Fruit fly (Drosophila melanogaster) whole organism, embryonic: ENCODE results near the gene CG42676.

Source experiments
- B-H1 ChIP-seq: fragments of 200-800 bp; sonication (Bioruptor generic); IDR thresholded peaks from 3 replicates; pipeline ENCODE4 v1.3.6; 2022; ENCODE audit warnings: missing biosample characterization, missing genetic modification characterization
- CG10274 ChIP-seq: fragments of 200-800 bp; sonication (Bioruptor generic); optimal IDR thresholded peaks from 3 replicates; lab custom pipeline; 2017; ENCODE audit warnings: missing biosample characterization, mild to moderate bottlenecking, missing genetic modification characterization
- CG10321 ChIP-seq: fragments of 200-800 bp; sonication (Bioruptor generic); IDR thresholded peaks from 2 replicates; pipeline ENCODE4 v1.3.6; 2022; ENCODE audit warnings: missing biosample characterization, missing genetic modification characterization
- CG11723 ChIP-seq: fragments of 200-800 bp; sonication (Bioruptor generic); optimal IDR thresholded peaks from 2 replicates; lab custom pipeline; 2017; ENCODE audit warnings: missing biosample characterization, mild to moderate bottlenecking, missing genetic modification characterization
- CG12071 ChIP-seq: fragments of 200-800 bp; sonication (Bioruptor generic); optimal IDR thresholded peaks from 3 replicates; lab custom pipeline; 2018; ENCODE audit warnings: missing biosample characterization, mild to moderate bottlenecking, missing genetic modification characterization
- CG13894 ChIP-seq: fragments of 200-800 bp; sonication (Bioruptor generic); optimal IDR thresholded peaks from 3 replicates; lab custom pipeline; 2018; ENCODE audit warnings: missing biosample characterization, mild to moderate bottlenecking, missing genetic modification characterization, moderate library complexity
- CG17359 ChIP-seq: fragments of 200-800 bp; sonication (Bioruptor generic); optimal IDR thresholded peaks from 3 replicates; lab custom pipeline; 2018; ENCODE audit warnings: missing biosample characterization, mild to moderate bottlenecking, missing genetic modification characterization, moderate library complexity
- CG18619 ChIP-seq: fragments of 200-800 bp; sonication (Bioruptor generic); optimal IDR thresholded peaks from 3 replicates; lab custom pipeline; 2017; ENCODE audit warnings: missing biosample characterization, mild to moderate bottlenecking, missing genetic modification characterization
- CG2202 ChIP-seq: fragments of 200-800 bp; sonication (Bioruptor generic); optimal IDR thresholded peaks from 2 replicates; lab custom pipeline; 2018; ENCODE audit warnings: missing biosample characterization, mild to moderate bottlenecking, missing genetic modification characterization
- CG30431 ChIP-seq: fragments of 200-800 bp; sonication (Bioruptor generic); optimal IDR thresholded peaks from 2 replicates; lab custom pipeline; 2017; ENCODE audit warnings: missing biosample characterization, missing genetic modification characterization
- CG43689 ChIP-seq: fragments of 200-800 bp; sonication (Bioruptor generic); IDR thresholded peaks from 2 replicates; pipeline ENCODE4 v1.3.6; 2022; ENCODE audit warnings: missing biosample characterization, missing genetic modification characterization
- CG4424 ChIP-seq: fragments of 200-800 bp; sonication (Bioruptor generic); optimal IDR thresholded peaks from 3 replicates; lab custom pipeline; 2016; ENCODE audit warnings: missing biosample characterization, missing genetic modification characterization
- CG4820 ChIP-seq: fragments of 200-800 bp; sonication (Bioruptor generic); optimal IDR thresholded peaks from 3 replicates; lab custom pipeline; 2016; ENCODE audit warnings: missing biosample characterization, missing genetic modification characterization
- CG6683 ChIP-seq: fragments of 200-800 bp; sonication (Bioruptor generic); optimal IDR thresholded peaks from 2 replicates; lab custom pipeline; 2017; ENCODE audit warnings: missing biosample characterization, mild to moderate bottlenecking, missing genetic modification characterization, missing genetic modification reagents
- CG7556 ChIP-seq: fragments of 200-800 bp; sonication (Bioruptor generic); optimal IDR thresholded peaks from 2 replicates; lab custom pipeline; 2017; ENCODE audit warnings: missing biosample characterization, mild to moderate bottlenecking, missing genetic modification characterization
- CG8388 ChIP-seq: fragments of 200-800 bp; sonication (Bioruptor generic); optimal IDR thresholded peaks from 2 replicates; lab custom pipeline; 2019; ENCODE audit warnings: missing biosample characterization, mild to moderate bottlenecking, missing genetic modification characterization, moderate library complexity
- CG8924 ChIP-seq: fragments of 200-800 bp; optimal IDR thresholded peaks from 3 replicates; lab custom pipeline; 2019; ENCODE audit warnings: missing biosample characterization, mild to moderate bottlenecking, missing genetic modification characterization, moderate library complexity
- CG9797 ChIP-seq: fragments of 200-800 bp; sonication (Bioruptor generic); optimal IDR thresholded peaks from 3 replicates; lab custom pipeline; 2018; ENCODE audit warnings: missing biosample characterization, mild to moderate bottlenecking, missing genetic modification characterization
- CG9817 ChIP-seq: fragments of 200-800 bp; sonication (Bioruptor generic); optimal IDR thresholded peaks from 2 replicates; lab custom pipeline; 2018; ENCODE audit warnings: missing biosample characterization, mild to moderate bottlenecking, missing genetic modification characterization, moderate library complexity
- CG9932 ChIP-seq: fragments of 200-800 bp; sonication (Bioruptor generic); IDR thresholded peaks from 2 replicates; pipeline ENCODE4 v1.3.6; 2022; ENCODE audit warnings: missing biosample characterization, missing genetic modification characterization
- D19A ChIP-seq: fragments of 200-800 bp; optimal IDR thresholded peaks from 3 replicates; lab custom pipeline; 2019; ENCODE audit warnings: missing biosample characterization, mild to moderate bottlenecking, missing genetic modification characterization, moderate library complexity
- E2f1 ChIP-seq: fragments of 200-800 bp; sonication (Bioruptor generic); IDR thresholded peaks from 2 replicates; pipeline ENCODE4 v1.3.6; 2022; ENCODE audit warnings: missing biosample characterization, missing genetic modification characterization
- Elba2 ChIP-seq: fragments of 200-800 bp; sonication (Bioruptor generic); optimal IDR thresholded peaks from 3 replicates; lab custom pipeline; 2016; ENCODE audit warnings: missing biosample characterization, missing genetic modification characterization
- Pdp1 ChIP-seq, 2 experiments: fragments of 200-800 bp; sonication (Bioruptor generic); optimal IDR thresholded peaks; 3 replicates each; lab custom pipeline; 2016; ENCODE audit warnings: missing biosample characterization in 2 of 2, missing genetic modification characterization in 2 of 2, mild to moderate bottlenecking in 1 of 2, moderate library complexity in 1 of 2
- Vsx1 ChIP-seq: fragments of 200-800 bp; sonication (Bioruptor generic); optimal IDR thresholded peaks from 2 replicates; lab custom pipeline; 2017; ENCODE audit warnings: missing biosample characterization, mild to moderate bottlenecking, missing genetic modification characterization, missing genetic modification reagents
- Xbp1 ChIP-seq: fragments of 200-800 bp; sonication (Bioruptor generic); optimal IDR thresholded peaks from 3 replicates; lab custom pipeline; 2016; ENCODE audit warnings: missing biosample characterization, mild to moderate bottlenecking, missing genetic modification characterization
- bcd ChIP-seq: fragments of 200-800 bp; sonication (Bioruptor generic); optimal IDR thresholded peaks from 2 replicates; lab custom pipeline; 2017; ENCODE audit warnings: missing biosample characterization, mild to moderate bottlenecking, missing genetic modification characterization
- bigmax ChIP-seq: fragments of 200-800 bp; sonication (Bioruptor generic); optimal IDR thresholded peaks from 2 replicates; lab custom pipeline; 2018; ENCODE audit warnings: missing biosample characterization, mild to moderate bottlenecking, missing genetic modification characterization
- br ChIP-seq: fragments of >200 bp; optimal IDR thresholded peaks from 2 replicates; lab custom pipeline; 2017
- corto ChIP-seq: fragments of 200-800 bp; sonication (Bioruptor generic); optimal IDR thresholded peaks from 2 replicates; lab custom pipeline; 2016; ENCODE audit warnings: missing biosample characterization, mild to moderate bottlenecking, missing genetic modification characterization, moderate library complexity
- dmrt99B ChIP-seq: fragments of 200-800 bp; sonication (Bioruptor generic); optimal IDR thresholded peaks from 2 replicates; lab custom pipeline; 2018; ENCODE audit warnings: missing biosample characterization, mild to moderate bottlenecking, missing genetic modification characterization, moderate library complexity
- exex ChIP-seq: fragments of 200-800 bp; sonication (Bioruptor generic); optimal IDR thresholded peaks from 4 replicates; lab custom pipeline; 2018; ENCODE audit warnings: missing biosample characterization, mild to moderate bottlenecking, missing genetic modification characterization, moderate library complexity
- fd64A ChIP-seq: fragments of 200-800 bp; sonication (Bioruptor generic); optimal IDR thresholded peaks from 3 replicates; lab custom pipeline; 2018; ENCODE audit warnings: missing biosample characterization, mild to moderate bottlenecking, missing genetic modification characterization
- fu2 ChIP-seq: fragments of 200-800 bp; sonication (Bioruptor generic); optimal IDR thresholded peaks from 2 replicates; lab custom pipeline; 2016; ENCODE audit warnings: missing biosample characterization, missing genetic modification characterization
- gem ChIP-seq: fragments of 200-800 bp; sonication (Bioruptor generic); optimal IDR thresholded peaks from 2 replicates; lab custom pipeline; 2019; ENCODE audit warnings: missing biosample characterization, mild to moderate bottlenecking, missing genetic modification characterization, moderate library complexity
- hb ChIP-seq: fragments of 200-800 bp; sonication (Bioruptor generic); IDR thresholded peaks from 3 replicates; pipeline ENCODE4 v1.3.6; 2022; ENCODE audit warnings: missing biosample characterization, missing genetic modification characterization; ENCODE audit not compliant: partially characterized antibody
- hbn ChIP-seq: fragments of 200-800 bp; sonication (Bioruptor generic); IDR thresholded peaks from 2 replicates; pipeline ENCODE4 v1.3.6; 2022; ENCODE audit warnings: missing biosample characterization, missing genetic modification characterization; ENCODE audit not compliant: partially characterized antibody
- jumu ChIP-seq: fragments of 200-800 bp; sonication (Bioruptor generic); optimal IDR thresholded peaks from 3 replicates; lab custom pipeline; 2016; ENCODE audit warnings: missing biosample characterization, missing genetic modification characterization
- lab ChIP-seq: fragments of 200-800 bp; sonication (Bioruptor generic); optimal IDR thresholded peaks from 3 replicates; lab custom pipeline; 2017; ENCODE audit warnings: missing biosample characterization, missing genetic modification characterization, mild to moderate bottlenecking, moderate library complexity, missing genetic modification reagents
- lbe ChIP-seq: fragments of 200-800 bp; sonication (Bioruptor generic); optimal IDR thresholded peaks from 2 replicates; lab custom pipeline; 2016; ENCODE audit warnings: missing biosample characterization, mild to moderate bottlenecking, missing genetic modification characterization
- lilli ChIP-seq: fragments of 200-800 bp; sonication (Bioruptor generic); optimal IDR thresholded peaks from 3 replicates; lab custom pipeline; 2016; ENCODE audit warnings: missing biosample characterization, missing genetic modification characterization
- lola ChIP-seq, 3 experiments: fragments of >200 bp in 2 of 3; fragments of 200-800 bp in 1 of 3; sonication (Bioruptor generic) in 1 of 3; optimal IDR thresholded peaks; 2 replicates each; lab custom pipeline; 2017 to 2019; ENCODE audit warnings: missing biosample characterization in 3 of 3, missing genetic modification characterization in 3 of 3, mild to moderate bottlenecking in 1 of 3, moderate library complexity in 1 of 3
- nmo ChIP-seq: fragments of 200-800 bp; sonication (Bioruptor generic); optimal IDR thresholded peaks from 2 replicates; lab custom pipeline; 2018; ENCODE audit warnings: missing biosample characterization, mild to moderate bottlenecking, missing genetic modification characterization, moderate library complexity
- pan ChIP-seq, 4 experiments: fragments of >200 bp in 3 of 4; fragments of 200-800 bp in 1 of 4; sonication (Bioruptor generic) in 1 of 4; optimal IDR thresholded peaks in 3 of 4; IDR thresholded peaks in 1 of 4; 2 replicates each; pipeline versions ENCODE4 v1.3.6 to Lab custom; 2017 to 2022; ENCODE audit warnings: missing biosample characterization in 2 of 4, missing genetic modification characterization in 2 of 4, mixed read lengths in 1 of 4
- sima ChIP-seq: fragments of 200-800 bp; sonication (Bioruptor generic); optimal IDR thresholded peaks from 2 replicates; lab custom pipeline; 2016; ENCODE audit warnings: missing biosample characterization, missing genetic modification characterization
- usp ChIP-seq: fragments of >200 bp; optimal IDR thresholded peaks from 2 replicates; lab custom pipeline; 2017; ENCODE audit warnings: missing biosample characterization, missing genetic modification characterization
- vnd ChIP-seq: fragments of 200-800 bp; sonication (Bioruptor generic); IDR thresholded peaks from 3 replicates; pipeline ENCODE4 v1.3.6; 2022; ENCODE audit warnings: missing biosample characterization, missing genetic modification characterization; ENCODE audit not compliant: partially characterized antibody

Gene CG42676

dm6 chr3L:1774713-1775648 lies 27.9 kb upstream of the CG42676 start, which contains the start of the genes CG13933 and PolD2 (continued):
- TF ChIP-seq CG12071: no peak
- TF ChIP-seq Vsx1 (GFP tag; lab: Kevin White, UChicago): no peak
- TF ChIP-seq lola (GFP tag; optimal IDR thresholded peaks at IDR 0.05; lab: Kevin White, UChicago): peak in 1 of 3 experiments; percentile 98
- peak; percentile 94 for TF ChIP-seq lilli (GFP tag; lab: Kevin White, UChicago)
- TF ChIP-seq B-H1: peak; percentile 97
- peak; percentile 97 for TF ChIP-seq CG18619
- no peak for TF ChIP-seq usp (GFP tag; lab: Kevin White, UChicago)
- peak; percentile 72 for TF ChIP-seq fu2 (GFP tag; lab: Kevin White, UChicago)
- peak; percentile 92 for TF ChIP-seq lab (GFP tag; lab: Kevin White, UChicago)
- no peak for TF ChIP-seq D19A
- no peak for TF ChIP-seq CG4424 (GFP tag; lab: Kevin White, UChicago)
- no peak for TF ChIP-seq fd64A (GFP tag; lab: Kevin White, UChicago)
- TF ChIP-seq exex: peak; percentile 64
- peak; percentile 69 for TF ChIP-seq hbn (GFP tag; lab: Robert Waterston, UW)
- peak; percentile 96 for TF ChIP-seq CG2202
- TF ChIP-seq dmrt99B: no peak
- TF ChIP-seq br (lab: Kevin White, UChicago): no peak
- peak; percentile 91 for TF ChIP-seq CG17359 (tag; lab: Kevin White, UChicago)
- TF ChIP-seq CG43689 (GFP tag; lab: Robert Waterston, UW): peak; percentile 97
- TF ChIP-seq nmo (GFP tag; lab: Kevin White, UChicago): peak; percentile 99
- TF ChIP-seq Xbp1 (GFP tag; lab: Kevin White, UChicago): peak; percentile 98
- TF ChIP-seq CG9817 (tag; lab: Kevin White, UChicago): peak; percentile 97
- TF ChIP-seq pan (optimal IDR thresholded peaks at IDR 0.05; lab: Kevin White, UChicago): no peak
- TF ChIP-seq pan (GFP tag; optimal IDR thresholded peaks at IDR 0.05 in 1 of 2, IDR thresholded peaks at IDR 0.05 in 1 of 2): peak in 1 of 2 experiments; percentile 96
- TF ChIP-seq CG6683: no peak
- peak; percentile 78 to 83 for TF ChIP-seq Pdp1 (GFP tag; optimal IDR thresholded peaks at IDR 0.05; lab: Kevin White, UChicago)
- TF ChIP-seq sima (GFP tag; lab: Kevin White, UChicago): peak; percentile 23
- TF ChIP-seq CG30431 (GFP tag; lab: Kevin White, UChicago): peak; percentile 95
- TF ChIP-seq vnd (GFP tag; lab: Robert Waterston, UW): peak; percentile 86
- no peak for TF ChIP-seq CG11723 (GFP tag; lab: Kevin White, UChicago)
- no peak for TF ChIP-seq CG13894 (tag; lab: Kevin White, UChicago)
- TF ChIP-seq CG10274 (GFP tag; lab: Kevin White, UChicago): no peak
- no peak for TF ChIP-seq bigmax (GFP tag; lab: Kevin White, UChicago)
- TF ChIP-seq E2f1 (GFP tag; lab: Robert Waterston, UW): peak; percentile 99
- TF ChIP-seq CG9797: no peak
- TF ChIP-seq CG9932 (GFP tag; lab: Robert Waterston, UW): peak; percentile 99
- TF ChIP-seq CG4820 (GFP tag; lab: Kevin White, UChicago): peak; percentile 71
- TF ChIP-seq lbe (GFP tag; lab: Kevin White, UChicago): no peak
- peak; percentile 99 for TF ChIP-seq CG8924 (tag; lab: Kevin White, UChicago)
- TF ChIP-seq Elba2: peak; percentile 60
- TF ChIP-seq CG8388 (GFP tag; lab: Kevin White, UChicago): peak; percentile 96
- no peak for TF ChIP-seq corto (GFP tag; lab: Kevin White, UChicago)
- peak; percentile 99 for TF ChIP-seq gem (tag; lab: Kevin White, UChicago)
- peak; percentile 90 for TF ChIP-seq hb (GFP tag; lab: Robert Waterston, UW)
- TF ChIP-seq jumu (GFP tag; lab: Kevin White, UChicago): peak; percentile 66
- TF ChIP-seq CG7556 (GFP tag; lab: Kevin White, UChicago): peak; percentile 95
- peak; percentile 85 for TF ChIP-seq CG10321 (GFP tag; lab: Robert Waterston, UW)
- peak; percentile 94 for TF ChIP-seq bcd (GFP tag; lab: Kevin White, UChicago)
